Fruit fly (Drosophila melanogaster) whole organism, adult: ENCODE data around the gene slou.
A peak's percentile ranks its signal among the peaks of the same experiment; 100 is the strongest.

Source experiments
- CG11617 ChIP-seq: fragments of 200-800 bp; sonication (Bioruptor generic); optimal IDR thresholded peaks from 2 replicates; lab custom pipeline; 2017; ENCODE audit warnings: mild to moderate bottlenecking, missing biosample characterization, missing genetic modification reagents, missing genetic modification characterization
- CG12768 ChIP-seq: fragments of 200-800 bp; sonication (Bioruptor generic); optimal IDR thresholded peaks from 2 replicates; lab custom pipeline; 2017; ENCODE audit warnings: missing biosample characterization, missing genetic modification characterization, mild to moderate bottlenecking, moderate library complexity, missing genetic modification reagents
- CG14711 ChIP-seq: fragments of 200-800 bp; sonication (Bioruptor generic); optimal IDR thresholded peaks from 2 replicates; lab custom pipeline; 2018; ENCODE audit warnings: missing biosample characterization, mild to moderate bottlenecking, missing genetic modification characterization, moderate library complexity
- CG1620 ChIP-seq: fragments of 200-800 bp; sonication (Bioruptor generic); optimal IDR thresholded peaks from 2 replicates; lab custom pipeline; 2016; ENCODE audit warnings: missing biosample characterization, missing genetic modification characterization
- CG33017 ChIP-seq: fragments of 200-800 bp; sonication (Bioruptor generic); optimal IDR thresholded peaks from 2 replicates; lab custom pipeline; 2018; ENCODE audit warnings: missing biosample characterization, mild to moderate bottlenecking, missing genetic modification characterization, moderate library complexity
- CG5204 ChIP-seq: fragments of 200-800 bp; sonication (Bioruptor generic); optimal IDR thresholded peaks from 2 replicates; lab custom pipeline; 2016; ENCODE audit warnings: missing biosample characterization, missing genetic modification characterization
- CG7045 ChIP-seq: fragments of 200-800 bp; sonication (Bioruptor generic); optimal IDR thresholded peaks from 2 replicates; lab custom pipeline; 2017; ENCODE audit warnings: missing biosample characterization, mild to moderate bottlenecking, missing genetic modification characterization
- CG7101 ChIP-seq: fragments of 200-800 bp; sonication (Bioruptor generic); optimal IDR thresholded peaks from 2 replicates; lab custom pipeline; 2018; ENCODE audit warnings: missing biosample characterization, mild to moderate bottlenecking, missing genetic modification characterization, moderate library complexity
- Clk ChIP-seq: fragments of 200-800 bp; sonication (Bioruptor generic); optimal IDR thresholded peaks from 2 replicates; lab custom pipeline; 2017; ENCODE audit warnings: missing biosample characterization, missing genetic modification characterization
- Crg-1 ChIP-seq: fragments of 200-800 bp; sonication (Bioruptor generic); optimal IDR thresholded peaks from 2 replicates; lab custom pipeline; 2016; ENCODE audit warnings: missing biosample characterization, missing genetic modification characterization
- Hr96 ChIP-seq: fragments of 200-800 bp; sonication (Bioruptor generic); optimal IDR thresholded peaks from 2 replicates; lab custom pipeline; 2016; ENCODE audit warnings: missing biosample characterization, missing genetic modification characterization
- Mnt ChIP-seq: fragments of 200-800 bp; sonication (Bioruptor generic); optimal IDR thresholded peaks from 2 replicates; lab custom pipeline; 2016; ENCODE audit warnings: missing biosample characterization, mild to moderate bottlenecking, missing genetic modification characterization
- bab1 ChIP-seq: fragments of 200-800 bp; sonication (Bioruptor generic); optimal IDR thresholded peaks from 3 replicates; lab custom pipeline; 2019; ENCODE audit warnings: missing biosample characterization, mild to moderate bottlenecking, missing genetic modification characterization, moderate library complexity
- cic ChIP-seq: fragments of 200-800 bp; sonication (Bioruptor generic); optimal IDR thresholded peaks from 2 replicates; lab custom pipeline; 2017; ENCODE audit warnings: missing biosample characterization, mild to moderate bottlenecking, missing genetic modification characterization, moderate library complexity
- cnc ChIP-seq, 2 experiments: fragments of >200 bp; optimal IDR thresholded peaks; 2 replicates each; lab custom pipeline; 2017
- kay ChIP-seq: fragments of 200-800 bp; sonication (Bioruptor generic); peaks from one replicate; lab custom pipeline; 2016; ENCODE audit warnings: missing biosample characterization, missing genetic modification characterization, borderline replicate concordance
- ovo ChIP-seq: fragments of 200-800 bp; sonication (Bioruptor generic); optimal IDR thresholded peaks from 2 replicates; lab custom pipeline; 2016; ENCODE audit warnings: missing biosample characterization, missing genetic modification characterization
- pad ChIP-seq: fragments of 200-800 bp; sonication (Bioruptor generic); optimal IDR thresholded peaks from 3 replicates; lab custom pipeline; 2017; ENCODE audit warnings: missing biosample characterization, missing genetic modification characterization, mild to moderate bottlenecking, moderate library complexity, missing genetic modification reagents
- tj ChIP-seq: fragments of 200-800 bp; sonication (Bioruptor generic); optimal IDR thresholded peaks from 3 replicates; lab custom pipeline; 2017; ENCODE audit warnings: missing biosample characterization, mild to moderate bottlenecking, missing genetic modification characterization, moderate library complexity
- toe ChIP-seq: fragments of 200-800 bp; sonication (Bioruptor generic); optimal IDR thresholded peaks from 2 replicates; lab custom pipeline; 2016; ENCODE audit warnings: missing biosample characterization, missing genetic modification characterization

slou gene

DNA sequence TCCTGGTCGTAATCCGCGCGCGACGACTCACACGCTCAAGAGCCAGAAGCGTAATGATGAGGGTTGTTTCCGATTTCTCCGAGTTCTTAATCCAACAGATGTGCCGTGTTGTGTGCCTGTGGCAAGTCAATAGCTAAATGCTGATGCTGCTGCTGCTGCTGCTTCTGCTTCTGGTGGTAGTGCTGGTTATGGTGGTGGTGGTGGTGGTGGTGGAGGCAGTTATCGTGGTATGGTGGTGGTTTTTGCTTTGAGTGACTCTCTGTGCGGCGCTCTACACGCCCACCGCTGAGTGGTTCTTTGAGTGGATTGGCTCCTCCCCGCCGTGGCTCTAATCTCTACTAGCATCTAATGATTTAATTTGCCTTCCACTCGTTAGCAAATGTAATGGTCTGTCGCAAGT is at the start of gene slou:
Gene slou, minus strand, starts transcription at position 131 of the 400 bp plus-strand sequence.
- no peak for TF ChIP-seq Clk (GFP tag; lab: Kevin White, UChicago)

dm6 chr3R:21606221-21607099 is 49.5 kb upstream of the slou start:
- peak; percentile 54 for TF ChIP-seq tj (GFP tag; lab: Kevin White, UChicago)
- TF ChIP-seq cic: peak; percentile 72
- no peak for TF ChIP-seq CG14711 (tag; lab: Kevin White, UChicago)
- TF ChIP-seq pad (GFP tag; lab: Kevin White, UChicago): peak; percentile 56
- peak; percentile 43 for TF ChIP-seq Mnt

DNA sequence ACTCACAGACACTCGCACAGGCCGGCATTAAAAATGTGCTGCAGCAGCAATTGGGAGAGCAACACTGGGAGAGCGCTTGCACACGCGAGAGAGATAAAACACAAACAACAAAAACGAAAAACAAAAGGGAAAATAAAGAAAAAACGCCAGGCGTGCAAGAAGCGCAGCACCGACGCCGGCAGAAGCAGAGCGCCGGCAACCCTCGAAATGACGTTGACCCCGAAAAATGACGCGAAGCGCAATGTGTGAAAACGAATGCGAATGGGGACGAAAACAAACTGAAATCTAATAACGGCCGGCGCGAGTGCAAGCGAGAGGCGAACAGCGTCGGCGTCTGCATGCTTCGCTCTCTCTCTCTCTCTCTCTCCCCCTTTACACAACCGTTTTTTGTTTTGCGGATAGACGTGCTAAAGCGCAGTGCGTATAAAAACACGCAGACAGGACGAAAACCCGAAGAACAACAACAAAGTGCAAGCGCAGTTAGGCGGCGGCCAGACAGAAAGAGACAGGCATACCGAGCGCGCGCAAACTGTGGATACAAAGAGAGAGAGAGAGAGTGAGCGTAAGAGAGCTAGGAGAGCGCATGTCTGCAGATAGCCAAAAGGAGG is 48.4 kb upstream of the slou start:
- no peak for TF ChIP-seq Hr96 (GFP tag; lab: Kevin White, UChicago)
- TF ChIP-seq CG14711 (tag; lab: Kevin White, UChicago): no peak
- peak; percentile 52 for TF ChIP-seq CG33017 (tag; lab: Kevin White, UChicago)
- peak; percentile 56 for TF ChIP-seq CG7045 (GFP tag; lab: Kevin White, UChicago)
- TF ChIP-seq Clk (GFP tag; lab: Kevin White, UChicago): no peak
- TF ChIP-seq CG12768: peak; percentile 50
- TF ChIP-seq tj (GFP tag; lab: Kevin White, UChicago): peak; percentile 96
- TF ChIP-seq bab1 (GFP tag; lab: Kevin White, UChicago): no peak
- no peak for TF ChIP-seq cnc (optimal IDR thresholded peaks at IDR 0.05; lab: Kevin White, UChicago)
- TF ChIP-seq CG5204 (GFP tag; lab: Kevin White, UChicago): no peak
- TF ChIP-seq CG11617 (GFP tag; lab: Kevin White, UChicago): peak; percentile 38
- TF ChIP-seq ovo (GFP tag; lab: Kevin White, UChicago): peak; percentile 39
- TF ChIP-seq toe (GFP tag; lab: Kevin White, UChicago): no peak
- TF ChIP-seq pad (GFP tag; lab: Kevin White, UChicago): peak; percentile 98
- TF ChIP-seq kay (GFP tag; lab: Kevin White, UChicago): no peak
- peak; percentile 82 for TF ChIP-seq Mnt
- TF ChIP-seq CG7101 (tag; lab: Kevin White, UChicago): no peak
- peak; percentile 95 for TF ChIP-seq cic
- TF ChIP-seq CG1620: no peak
- TF ChIP-seq Crg-1: no peak

DNA sequence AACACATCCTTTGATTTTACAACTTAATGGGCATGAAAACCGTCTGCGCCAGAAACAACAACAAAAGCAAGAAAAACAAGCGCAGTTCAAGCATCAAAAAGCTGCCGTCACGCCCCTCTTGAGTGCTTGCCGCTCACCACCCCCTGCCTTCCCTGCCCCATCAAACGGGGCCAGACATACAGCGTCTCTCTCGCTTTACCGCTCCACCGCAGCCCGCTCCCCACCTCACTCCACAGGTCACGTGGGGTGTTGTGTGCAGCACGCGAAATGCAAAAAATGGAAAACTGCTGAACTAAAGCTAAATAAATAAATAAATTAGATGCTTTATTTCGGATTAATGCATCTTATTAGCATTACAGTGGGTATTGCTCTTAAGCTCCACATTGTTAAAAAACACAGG is 47.6 kb upstream of the slou start:
- TF ChIP-seq CG14711 (tag; lab: Kevin White, UChicago): no peak
- TF ChIP-seq CG33017 (tag; lab: Kevin White, UChicago): no peak
- no peak for TF ChIP-seq bab1 (GFP tag; lab: Kevin White, UChicago)
- no peak for TF ChIP-seq CG1620

DNA sequence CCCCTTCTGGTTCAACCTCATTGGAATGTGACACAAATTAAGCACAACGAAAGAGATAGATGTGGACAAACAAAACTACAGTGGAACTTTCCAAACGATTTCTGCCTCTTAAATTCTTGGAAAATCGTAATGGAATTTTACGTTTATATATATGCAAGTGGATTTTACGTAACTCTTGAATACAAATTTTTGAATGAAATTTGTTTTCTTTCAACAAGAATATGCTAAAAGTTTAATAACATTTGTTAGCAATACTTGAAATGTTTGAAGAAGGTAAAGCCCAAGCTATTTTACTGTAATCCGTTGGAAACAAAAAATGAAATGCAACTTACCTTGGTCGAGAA is 45.7 kb upstream of the slou start:
- TF ChIP-seq kay (GFP tag; lab: Kevin White, UChicago) (peak; percentile 33), bab1 (GFP tag; lab: Kevin White, UChicago) (no peak), CG11617 (GFP tag; lab: Kevin White, UChicago) (no peak), Hr96 (GFP tag; lab: Kevin White, UChicago) (no peak), Clk (GFP tag; lab: Kevin White, UChicago) (no peak), CG7045 (GFP tag; lab: Kevin White, UChicago) (no peak), ovo (GFP tag; lab: Kevin White, UChicago) (no peak), CG1620 (no peak)

- no peak for TF ChIP-seq bab1 (GFP tag; lab: Kevin White, UChicago)
- no peak for TF ChIP-seq ovo (GFP tag; lab: Kevin White, UChicago)
- no peak for TF ChIP-seq toe (GFP tag; lab: Kevin White, UChicago)
- TF ChIP-seq CG14711 (tag; lab: Kevin White, UChicago): no peak
- no peak for TF ChIP-seq CG1620
- TF ChIP-seq tj (GFP tag; lab: Kevin White, UChicago): no peak
- no peak for TF ChIP-seq Crg-1
- no peak for TF ChIP-seq CG33017 (tag; lab: Kevin White, UChicago)
- no peak for TF ChIP-seq pad (GFP tag; lab: Kevin White, UChicago)
- TF ChIP-seq CG5204 (GFP tag; lab: Kevin White, UChicago): no peak
- TF ChIP-seq cic: no peak
- no peak for TF ChIP-seq cnc (optimal IDR thresholded peaks at IDR 0.05; lab: Kevin White, UChicago)
- no peak for TF ChIP-seq Hr96 (GFP tag; lab: Kevin White, UChicago)
These were observed 45.1 kb upstream of the slou start for dm6 chr3R:21601954-21602687.
